Worm (Caenorhabditis elegans) whole organism, L3 larva: ENCODE results near the gene fbxa-135.

ENCODE experiments used
- ZK546.5 ChIP-seq: sonication (generic microtip); optimal IDR thresholded peaks from 2 replicates; lab custom pipeline; 2017; ENCODE audit warnings: missing biosample characterization, missing genetic modification characterization
- ceh-16 ChIP-seq: sonication (generic microtip); optimal IDR thresholded peaks from 2 replicates; lab custom pipeline; 2017; ENCODE audit warnings: missing biosample characterization, missing genetic modification characterization
- ceh-28 ChIP-seq: fragments of 150-350 bp; optimal IDR thresholded peaks from 2 replicates; lab custom pipeline; 2014; ENCODE audit warnings: missing biosample characterization, missing genetic modification reagents, missing genetic modification characterization
- ceh-82 ChIP-seq: fragments of 150-350 bp; optimal IDR thresholded peaks from 2 replicates; lab custom pipeline; 2014; ENCODE audit warnings: missing biosample characterization, missing genetic modification characterization
- egl-27 ChIP-seq: sonication (generic microtip); optimal IDR thresholded peaks from 4 replicates; lab custom pipeline; 2017; ENCODE audit warnings: missing biosample characterization, missing genetic modification reagents, missing genetic modification characterization
- elt-2 ChIP-seq: sonication (generic microtip); optimal IDR thresholded peaks from 2 replicates; lab custom pipeline; 2016; ENCODE audit warnings: missing genetic modification reagents, mild to moderate bottlenecking, missing genetic modification characterization, missing compliant biosample characterization
- elt-3 ChIP-seq, 3 experiments: fragments of 150-350 bp in 1 of 3; sonication (generic microtip) in 2 of 3; optimal IDR thresholded peaks; 2 replicates in 2 of 3; 4 replicates in 1 of 3; lab custom pipeline; 2014 to 2017; ENCODE audit warnings: missing biosample characterization in 3 of 3, missing genetic modification characterization in 3 of 3
- fos-1 ChIP-seq: fragments of 150-350 bp; optimal IDR thresholded peaks from 2 replicates; lab custom pipeline; 2014; ENCODE audit warnings: missing biosample characterization, missing genetic modification characterization
- hmg-11 ChIP-seq: sonication (generic microtip); optimal IDR thresholded peaks from 2 replicates; lab custom pipeline; 2016; ENCODE audit warnings: missing genetic modification characterization, missing compliant biosample characterization
- lin-15B ChIP-seq: fragments of 150-350 bp; optimal IDR thresholded peaks from 2 replicates; lab custom pipeline; 2014; ENCODE audit warnings: missing biosample characterization, missing genetic modification characterization
- lin-39 ChIP-seq: fragments of 150-350 bp; optimal IDR thresholded peaks from 2 replicates; lab custom pipeline; 2018; ENCODE audit warnings: missing biosample characterization, missing genetic modification reagents, missing genetic modification characterization
- lsy-12 ChIP-seq: sonication (generic microtip); optimal IDR thresholded peaks from 2 replicates; lab custom pipeline; 2016; ENCODE audit warnings: mild to moderate bottlenecking, missing genetic modification characterization, missing compliant biosample characterization
- mml-1 ChIP-seq: fragments of 150-350 bp; sonication (generic microtip); optimal IDR thresholded peaks from 3 replicates; lab custom pipeline; 2014; ENCODE audit warnings: missing biosample characterization, missing genetic modification characterization
- nfya-1 ChIP-seq: sonication (generic microtip); optimal IDR thresholded peaks from 2 replicates; lab custom pipeline; 2017; ENCODE audit warnings: missing genetic modification characterization, mild to moderate bottlenecking, missing compliant biosample characterization, antibody characterized with exemption, moderate library complexity; ENCODE audit not compliant: insufficient read depth
- nhr-11 ChIP-seq: fragments of 150-350 bp; optimal IDR thresholded peaks from 2 replicates; lab custom pipeline; 2014; ENCODE audit warnings: missing biosample characterization, missing genetic modification characterization
- nhr-12 ChIP-seq: fragments of 150-350 bp; optimal IDR thresholded peaks from 2 replicates; lab custom pipeline; 2014; ENCODE audit warnings: missing biosample characterization, missing genetic modification characterization
- nhr-23 ChIP-seq: fragments of 150-350 bp; optimal IDR thresholded peaks from 2 replicates; lab custom pipeline; 2014; ENCODE audit warnings: missing biosample characterization, missing genetic modification reagents, missing genetic modification characterization
- nhr-237 ChIP-seq: fragments of 150-350 bp; optimal IDR thresholded peaks from 2 replicates; lab custom pipeline; 2014; ENCODE audit warnings: missing biosample characterization, missing genetic modification characterization
- nhr-25 ChIP-seq: sonication (generic microtip); optimal IDR thresholded peaks from 2 replicates; lab custom pipeline; 2017; ENCODE audit warnings: missing biosample characterization, missing genetic modification characterization
- nhr-28 ChIP-seq: fragments of 150-350 bp; optimal IDR thresholded peaks from 2 replicates; lab custom pipeline; 2014; ENCODE audit warnings: missing biosample characterization, missing genetic modification characterization
- nhr-43 ChIP-seq: sonication (generic microtip); optimal IDR thresholded peaks from 2 replicates; lab custom pipeline; 2016; ENCODE audit warnings: mild to moderate bottlenecking, missing genetic modification characterization, missing compliant biosample characterization; ENCODE audit not compliant: poor library complexity, severe bottlenecking
- nhr-67 ChIP-seq: fragments of 150-350 bp; optimal IDR thresholded peaks from 2 replicates; lab custom pipeline; 2014; ENCODE audit warnings: missing biosample characterization, missing genetic modification characterization
- pha-4 ChIP-seq: fragments of 150-350 bp; optimal IDR thresholded peaks from 2 replicates; lab custom pipeline; 2014; ENCODE audit warnings: missing biosample characterization, missing genetic modification reagents, missing genetic modification characterization
- pqm-1 ChIP-seq: fragments of 150-350 bp; optimal IDR thresholded peaks from 2 replicates; lab custom pipeline; 2017; ENCODE audit warnings: missing biosample characterization, missing genetic modification characterization, inconsistent platforms
- skn-1 ChIP-seq: fragments of 150-350 bp; optimal IDR thresholded peaks from 2 replicates; lab custom pipeline; 2014; ENCODE audit warnings: missing biosample characterization, missing genetic modification characterization
- snpc-4 ChIP-seq: fragments of 150-350 bp; optimal IDR thresholded peaks from 2 replicates; lab custom pipeline; 2014; ENCODE audit warnings: missing biosample characterization, missing genetic modification characterization
- unc-39 ChIP-seq: sonication (generic microtip); optimal IDR thresholded peaks from 4 replicates; lab custom pipeline; 2017; ENCODE audit warnings: missing biosample characterization, missing genetic modification characterization
- unc-62 ChIP-seq: fragments of 150-350 bp; sonication (generic microtip); optimal IDR thresholded peaks from 4 replicates; lab custom pipeline; 2014; ENCODE audit warnings: missing biosample characterization, missing genetic modification reagents, missing genetic modification characterization
- zag-1 ChIP-seq: fragments of 150-350 bp; optimal IDR thresholded peaks from 2 replicates; lab custom pipeline; 2014; ENCODE audit warnings: missing biosample characterization, missing genetic modification characterization
- ztf-4 ChIP-seq: fragments of 150-350 bp; optimal IDR thresholded peaks from 2 replicates; lab custom pipeline; 2014; ENCODE audit warnings: missing biosample characterization, missing genetic modification characterization

fbxa-135 gene

DNA sequence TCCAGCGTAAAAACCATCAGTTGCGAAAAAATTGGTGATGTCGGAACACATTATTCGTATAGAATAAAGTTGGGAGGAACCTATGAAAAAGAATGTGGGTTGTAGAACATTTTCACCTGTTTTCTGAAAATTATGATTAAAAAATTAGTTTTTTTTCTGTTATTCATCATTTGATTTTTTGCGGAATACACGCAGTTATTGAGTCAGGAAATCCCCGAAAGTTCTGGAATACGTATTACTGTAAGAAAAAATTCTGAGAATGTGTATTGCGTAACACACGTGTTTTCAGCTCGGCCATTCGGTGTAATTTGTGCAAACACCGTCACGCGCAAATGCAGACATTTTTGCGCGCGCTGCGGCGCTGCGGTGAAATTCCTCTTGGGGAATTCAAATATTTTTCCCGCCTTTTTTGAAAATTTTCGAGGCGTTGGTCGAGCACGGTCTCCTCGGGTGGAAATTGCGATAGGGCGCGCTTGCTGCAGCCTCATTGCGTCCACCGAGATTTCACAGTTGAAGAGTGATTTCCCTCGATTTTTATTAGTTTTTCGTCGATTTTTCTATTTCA is 13.2 kb upstream of the fbxa-135 start, which contains the start of gene srh-170:
Gene srh-170 (minus strand): TSS at position 51 of the 565 bp plus-strand sequence.
- no peak for TF ChIP-seq ztf-4 (tag; lab: Kevin White, UChicago)
- TF ChIP-seq nhr-28 (tag; lab: Kevin White, UChicago), result no peak
- TF ChIP-seq nfya-1 (tag; lab: Kevin White, UChicago), result no peak
- no peak for TF ChIP-seq unc-62 (GFP tag; lab: Kevin White, UChicago)
- no peak for TF ChIP-seq hmg-11

DNA sequence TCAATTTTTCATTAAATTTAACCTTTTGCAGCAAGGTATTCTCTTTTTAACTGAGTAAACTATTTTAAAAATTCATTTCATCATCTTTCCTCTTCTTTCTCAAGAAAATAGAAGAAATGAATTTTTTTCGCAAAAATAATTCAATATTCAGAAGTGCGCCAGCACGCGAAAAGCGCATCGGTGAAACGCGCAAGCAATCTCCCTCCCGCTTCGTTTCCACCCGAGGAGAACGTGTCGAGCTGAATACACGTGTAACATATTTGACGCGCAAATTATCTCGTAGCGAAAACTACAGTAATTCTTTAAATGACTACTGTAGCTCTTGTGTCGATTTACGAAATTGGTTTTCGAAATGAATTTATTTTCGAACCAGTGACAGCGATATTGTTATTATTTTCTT is 10.0 kb upstream of the fbxa-135 start:
- TF ChIP-seq ZK546.5 (no peak), ceh-28 (no peak), nhr-11 (no peak), lin-15B (tag; lab: Kevin White, UChicago) (no peak), ceh-16 (tag; lab: Kevin White, UChicago) (no peak), lin-39 (tag; lab: Kevin White, UChicago) (no peak), nhr-12 (tag; lab: Kevin White, UChicago) (no peak), nhr-28 (tag; lab: Kevin White, UChicago) (no peak), nhr-23 (no peak), snpc-4 (tag; lab: Kevin White, UChicago) (no peak), pqm-1 (tag; lab: Kevin White, UChicago) (no peak), nhr-25 (no peak), nfya-1 (tag; lab: Kevin White, UChicago) (no peak), egl-27 (no peak), ztf-4 (tag; lab: Kevin White, UChicago) (no peak), nhr-237 (no peak), elt-3 (tag; optimal IDR thresholded peaks at IDR 0.05; lab: Kevin White, UChicago) (no peak), ceh-82 (no peak)
- TF ChIP-seq, all 47 proteins: peak for 0

ce11 chrV:15394906-15395305 is 7.2 kb upstream of the fbxa-135 start, which contains the start of gene T06E6.1:
Gene T06E6.1 (minus strand): TSS chrV:15394961.
- TF ChIP-seq unc-62 (GFP tag; lab: Kevin White, UChicago), result no peak
- TF ChIP-seq zag-1, result no peak
- TF ChIP-seq mml-1 (tag; lab: Kevin White, UChicago), result no peak
- TF ChIP-seq nfya-1 (tag; lab: Kevin White, UChicago), result no peak
- no peak for TF ChIP-seq lin-39 (tag; lab: Kevin White, UChicago)
- TF ChIP-seq lin-15B (tag; lab: Kevin White, UChicago), result peak; percentile 41
- no peak for TF ChIP-seq nhr-67 (tag; lab: Kevin White, UChicago)
- TF ChIP-seq nhr-43, result no peak
- TF ChIP-seq pha-4 (tag; lab: Kevin White, UChicago), result peak; percentile 6
- no peak for TF ChIP-seq lsy-12 (tag; lab: Kevin White, UChicago)
- TF ChIP-seq fos-1 (tag; lab: Kevin White, UChicago), result no peak
- peak; percentile 4 for TF ChIP-seq elt-2 (tag; lab: Kevin White, UChicago)
- no peak for TF ChIP-seq hmg-11
- TF ChIP-seq skn-1 (tag; lab: Kevin White, UChicago), result no peak

- TF ChIP-seq unc-39 (no peak), elt-3 (tag; optimal IDR thresholded peaks at IDR 0.05; lab: Kevin White, UChicago) (no peak), pqm-1 (tag; lab: Kevin White, UChicago) (no peak)
These were observed 6.7 kb upstream of the fbxa-135 start, which contains the start of gene cyb-3 for ce11 chrV:15395347-15395746. Gene cyb-3 (plus strand): TSS chrV:15395696.

DNA sequence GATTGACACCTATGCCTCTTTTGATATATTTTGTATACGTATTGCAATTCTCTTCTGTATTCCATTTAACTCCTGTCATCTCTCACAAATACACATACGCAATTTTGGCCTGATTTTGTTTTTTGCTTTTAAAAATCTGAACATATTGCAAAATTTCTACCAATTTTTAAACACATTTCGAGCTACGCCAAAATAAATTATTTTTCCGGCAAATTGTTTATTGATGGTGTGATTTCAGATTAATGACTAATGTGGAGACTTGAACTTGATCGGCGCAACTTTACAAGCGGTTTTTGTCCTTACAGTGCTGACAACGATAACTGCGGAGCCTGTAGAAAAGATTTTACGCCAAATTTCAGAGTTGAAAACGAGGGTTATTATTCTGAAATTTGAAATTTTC is 4.9 kb upstream of the fbxa-135 start:
- TF ChIP-seq egl-27, result no peak
- no peak for TF ChIP-seq mml-1 (tag; lab: Kevin White, UChicago)
- no peak for TF ChIP-seq ceh-16 (tag; lab: Kevin White, UChicago)
- no peak for TF ChIP-seq unc-62 (GFP tag; lab: Kevin White, UChicago)
- no peak for TF ChIP-seq elt-2 (tag; lab: Kevin White, UChicago)

DNA sequence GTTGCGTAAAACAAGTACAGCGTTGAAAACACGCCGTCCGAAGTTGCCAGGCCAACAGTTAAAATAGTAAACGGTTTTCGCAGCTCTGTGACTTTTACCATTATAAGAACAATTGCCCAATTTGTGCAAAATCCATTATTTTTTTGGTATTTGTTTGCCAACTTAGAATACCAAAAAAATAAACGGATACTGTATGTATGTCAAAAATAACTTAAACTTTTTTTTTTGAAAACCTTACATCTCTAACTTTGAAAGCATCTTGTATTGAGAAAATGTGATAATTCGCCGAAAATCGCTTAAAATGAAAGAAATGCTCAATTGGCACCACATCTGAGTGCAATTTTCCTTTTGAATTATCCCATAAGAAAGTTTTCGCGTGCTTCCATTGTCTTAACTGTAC is 3.3 kb upstream of the fbxa-135 start, which contains the start of gene fbxa-199:
Gene fbxa-199 (minus strand): TSS at position 101 of the 400 bp plus-strand sequence.
- no peak for TF ChIP-seq nhr-237
